Fruit fly (Drosophila melanogaster) whole organism, embryonic: Measurements from ENCODE around the gene bsk.

ENCODE experiments used
- CG12071 ChIP-seq: fragments of 200-800 bp; sonication (Bioruptor generic); optimal IDR thresholded peaks from 3 replicates; lab custom pipeline; 2018; ENCODE audit warnings: missing biosample characterization, mild to moderate bottlenecking, missing genetic modification characterization
- CG12659 ChIP-seq: fragments of 200-800 bp; sonication (Bioruptor generic); optimal IDR thresholded peaks from 3 replicates; lab custom pipeline; 2017; ENCODE audit warnings: mild to moderate bottlenecking, missing biosample characterization, missing genetic modification reagents, missing genetic modification characterization
- CG14667 ChIP-seq: fragments of 200-800 bp; sonication (Bioruptor generic); IDR thresholded peaks from 2 replicates; pipeline ENCODE4 v1.3.6; 2022; ENCODE audit warnings: missing biosample characterization, missing genetic modification characterization
- CG1603 ChIP-seq: fragments of 200-800 bp; sonication (Bioruptor generic); optimal IDR thresholded peaks from 2 replicates; lab custom pipeline; 2019; ENCODE audit warnings: missing biosample characterization, mild to moderate bottlenecking, missing genetic modification characterization, moderate library complexity
- CG16863 ChIP-seq: fragments of 200-800 bp; sonication (Bioruptor generic); optimal IDR thresholded peaks from 3 replicates; lab custom pipeline; 2016; ENCODE audit warnings: missing biosample characterization, missing genetic modification characterization
- CG17802 ChIP-seq: fragments of 200-800 bp; sonication (Bioruptor generic); optimal IDR thresholded peaks from 2 replicates; lab custom pipeline; 2018; ENCODE audit warnings: missing biosample characterization, mild to moderate bottlenecking, missing genetic modification characterization, moderate library complexity
- CG1832 ChIP-seq: fragments of 200-800 bp; sonication (Bioruptor generic); optimal IDR thresholded peaks from 2 replicates; lab custom pipeline; 2017; ENCODE audit warnings: missing biosample characterization, mild to moderate bottlenecking, missing genetic modification characterization, inconsistent platforms
- CG18476 ChIP-seq: fragments of 200-800 bp; sonication (Bioruptor generic); optimal IDR thresholded peaks from 2 replicates; lab custom pipeline; 2016; ENCODE audit warnings: missing biosample characterization, mild to moderate bottlenecking, missing genetic modification characterization
- CG18619 ChIP-seq: fragments of 200-800 bp; sonication (Bioruptor generic); optimal IDR thresholded peaks from 3 replicates; lab custom pipeline; 2017; ENCODE audit warnings: missing biosample characterization, mild to moderate bottlenecking, missing genetic modification characterization
- CG2678 ChIP-seq: fragments of 200-800 bp; sonication (Bioruptor generic); optimal IDR thresholded peaks from 3 replicates; lab custom pipeline; 2019; ENCODE audit warnings: missing biosample characterization, mild to moderate bottlenecking, missing genetic modification characterization, moderate library complexity
- CG3407 ChIP-seq: fragments of 200-800 bp; sonication (Bioruptor generic); optimal IDR thresholded peaks from 2 replicates; lab custom pipeline; 2018; ENCODE audit warnings: missing biosample characterization, mild to moderate bottlenecking, missing genetic modification characterization
- CG4617 ChIP-seq: fragments of 200-800 bp; sonication (Bioruptor generic); optimal IDR thresholded peaks from 3 replicates; lab custom pipeline; 2016; ENCODE audit warnings: missing biosample characterization, missing genetic modification characterization, borderline replicate concordance
- CG6254 ChIP-seq: fragments of 200-800 bp; sonication (Bioruptor generic); optimal IDR thresholded peaks from 3 replicates; lab custom pipeline; 2017; ENCODE audit warnings: mild to moderate bottlenecking, missing biosample characterization, missing genetic modification reagents, missing genetic modification characterization
- CG7745 ChIP-seq: fragments of 200-800 bp; sonication (Bioruptor generic); optimal IDR thresholded peaks from 2 replicates; lab custom pipeline; 2018; ENCODE audit warnings: missing biosample characterization, mild to moderate bottlenecking, missing genetic modification characterization, moderate library complexity
- CG7786 ChIP-seq: fragments of 200-800 bp; sonication (Bioruptor generic); optimal IDR thresholded peaks from 2 replicates; lab custom pipeline; 2016; ENCODE audit warnings: missing biosample characterization, missing genetic modification characterization
- CG8765 ChIP-seq: fragments of 200-800 bp; sonication (Bioruptor generic); IDR thresholded peaks from 2 replicates; pipeline ENCODE4 v1.3.6; 2022; ENCODE audit warnings: missing biosample characterization, missing genetic modification characterization
- CG8924 ChIP-seq: fragments of 200-800 bp; optimal IDR thresholded peaks from 3 replicates; lab custom pipeline; 2019; ENCODE audit warnings: missing biosample characterization, mild to moderate bottlenecking, missing genetic modification characterization, moderate library complexity
- D19B ChIP-seq: fragments of 200-800 bp; sonication (Bioruptor generic); optimal IDR thresholded peaks from 2 replicates; lab custom pipeline; 2017; ENCODE audit warnings: missing biosample characterization, mild to moderate bottlenecking, missing genetic modification characterization
- Dll ChIP-seq: fragments of 200-800 bp; sonication (Bioruptor generic); IDR thresholded peaks from 4 replicates; pipeline ENCODE4 v1.3.6; 2022; ENCODE audit warnings: missing biosample characterization, missing genetic modification characterization; ENCODE audit not compliant: partially characterized antibody
- Drgx ChIP-seq: fragments of 200-800 bp; sonication (Bioruptor generic); IDR thresholded peaks from 2 replicates; pipeline ENCODE4 v1.3.6; 2022; ENCODE audit warnings: missing biosample characterization, missing genetic modification characterization
- Hmx ChIP-seq: fragments of 200-800 bp; sonication (Bioruptor generic); optimal IDR thresholded peaks from 2 replicates; lab custom pipeline; 2016; ENCODE audit warnings: missing biosample characterization, missing genetic modification characterization
- Jarid2 ChIP-seq: fragments of 200-800 bp; sonication (Bioruptor generic); optimal IDR thresholded peaks from 3 replicates; lab custom pipeline; 2017; ENCODE audit warnings: mild to moderate bottlenecking, missing biosample characterization, missing genetic modification reagents, missing genetic modification characterization
- Kr ChIP-seq: fragments of 200-800 bp; sonication (Bioruptor generic); optimal IDR thresholded peaks from 2 replicates; lab custom pipeline; 2017; ENCODE audit warnings: missing biosample characterization, mild to moderate bottlenecking, missing genetic modification characterization
- Nf-YA ChIP-seq: fragments of 200-800 bp; sonication (Bioruptor generic); IDR thresholded peaks from 2 replicates; pipeline ENCODE4 v1.3.6; 2022; ENCODE audit warnings: missing biosample characterization, missing genetic modification characterization
- Opbp ChIP-seq: fragments of 200-800 bp; sonication (Bioruptor generic); IDR thresholded peaks from 3 replicates; pipeline ENCODE4 v1.3.6; 2022; ENCODE audit warnings: missing biosample characterization, missing genetic modification characterization; ENCODE audit not compliant: partially characterized antibody
- Pdp1 ChIP-seq, 2 experiments: fragments of 200-800 bp; sonication (Bioruptor generic); optimal IDR thresholded peaks; 3 replicates each; lab custom pipeline; 2016; ENCODE audit warnings: missing biosample characterization in 2 of 2, missing genetic modification characterization in 2 of 2, mild to moderate bottlenecking in 1 of 2, moderate library complexity in 1 of 2
- TFAM ChIP-seq: fragments of 200-800 bp; sonication (Bioruptor generic); optimal IDR thresholded peaks from 2 replicates; lab custom pipeline; 2017; ENCODE audit warnings: missing biosample characterization, missing genetic modification characterization, inconsistent platforms
- bcd ChIP-seq: fragments of 200-800 bp; sonication (Bioruptor generic); optimal IDR thresholded peaks from 2 replicates; lab custom pipeline; 2017; ENCODE audit warnings: missing biosample characterization, mild to moderate bottlenecking, missing genetic modification characterization
- chn ChIP-seq: fragments of 200-800 bp; sonication (Bioruptor generic); optimal IDR thresholded peaks from 2 replicates; lab custom pipeline; 2016; ENCODE audit warnings: missing biosample characterization, missing genetic modification characterization
- corto ChIP-seq: fragments of 200-800 bp; sonication (Bioruptor generic); optimal IDR thresholded peaks from 2 replicates; lab custom pipeline; 2016; ENCODE audit warnings: missing biosample characterization, mild to moderate bottlenecking, missing genetic modification characterization, moderate library complexity
- croc ChIP-seq: fragments of 200-800 bp; sonication (Bioruptor generic); conservative IDR thresholded peaks from 3 replicates; pipeline ENCODE4 v1.3.6; 2022; ENCODE audit warnings: missing biosample characterization, missing genetic modification characterization
- crp ChIP-seq, 2 experiments: fragments of 200-800 bp; sonication (Bioruptor generic); optimal IDR thresholded peaks; 2 replicates in 1 of 2; 3 replicates in 1 of 2; lab custom pipeline; 2017; ENCODE audit warnings: missing biosample characterization in 2 of 2, missing genetic modification characterization in 2 of 2, mild to moderate bottlenecking in 1 of 2, moderate library complexity in 1 of 2
- gfzf ChIP-seq: fragments of 200-800 bp; sonication (Bioruptor generic); optimal IDR thresholded peaks from 2 replicates; lab custom pipeline; 2016; ENCODE audit warnings: missing biosample characterization, mild to moderate bottlenecking, missing genetic modification characterization, moderate library complexity
- hth ChIP-seq: fragments of >200 bp; optimal IDR thresholded peaks from 2 replicates; lab custom pipeline; 2017; ENCODE audit warnings: inconsistent platforms
- lbe ChIP-seq: fragments of 200-800 bp; sonication (Bioruptor generic); optimal IDR thresholded peaks from 2 replicates; lab custom pipeline; 2016; ENCODE audit warnings: missing biosample characterization, mild to moderate bottlenecking, missing genetic modification characterization
- mirr ChIP-seq: fragments of 200-800 bp; sonication (Bioruptor generic); optimal IDR thresholded peaks from 3 replicates; lab custom pipeline; 2018; ENCODE audit warnings: missing biosample characterization, mild to moderate bottlenecking, missing genetic modification characterization
- nmo ChIP-seq: fragments of 200-800 bp; sonication (Bioruptor generic); optimal IDR thresholded peaks from 2 replicates; lab custom pipeline; 2018; ENCODE audit warnings: missing biosample characterization, mild to moderate bottlenecking, missing genetic modification characterization, moderate library complexity
- nom ChIP-seq: fragments of 200-800 bp; sonication (Bioruptor generic); optimal IDR thresholded peaks from 2 replicates; lab custom pipeline; 2017; ENCODE audit warnings: missing biosample characterization, missing genetic modification characterization, mild to moderate bottlenecking, moderate library complexity, missing genetic modification reagents
- phol ChIP-seq: fragments of 200-800 bp; sonication (Bioruptor generic); optimal IDR thresholded peaks from 3 replicates; lab custom pipeline; 2018; ENCODE audit warnings: missing biosample characterization, mild to moderate bottlenecking, missing genetic modification characterization, moderate library complexity
- pzg ChIP-seq: fragments of 200-800 bp; sonication (Bioruptor generic); optimal IDR thresholded peaks from 3 replicates; lab custom pipeline; 2018; ENCODE audit warnings: missing biosample characterization, mild to moderate bottlenecking, missing genetic modification characterization, moderate library complexity
- ranshi ChIP-seq: fragments of 200-800 bp; sonication (Bioruptor generic); IDR thresholded peaks from 2 replicates; pipeline ENCODE4 v1.3.6; 2022; ENCODE audit warnings: missing biosample characterization, missing genetic modification characterization
- row ChIP-seq: fragments of 200-800 bp; sonication (Bioruptor generic); IDR thresholded peaks from 3 replicates; pipeline ENCODE4 v1.3.6; 2022; ENCODE audit warnings: missing biosample characterization, missing genetic modification characterization
- stc ChIP-seq: fragments of 200-800 bp; sonication (Bioruptor generic); IDR thresholded peaks from 2 replicates; pipeline ENCODE4 v1.3.6; 2022; ENCODE audit warnings: missing biosample characterization, missing genetic modification characterization
- stwl ChIP-seq: fragments of 200-800 bp; sonication (Bioruptor generic); optimal IDR thresholded peaks from 3 replicates; lab custom pipeline; 2018; ENCODE audit warnings: missing biosample characterization, mild to moderate bottlenecking, missing genetic modification characterization, moderate library complexity
- unpg ChIP-seq: fragments of 200-800 bp; sonication (Bioruptor generic); optimal IDR thresholded peaks from 3 replicates; lab custom pipeline; 2018; ENCODE audit warnings: missing biosample characterization, mild to moderate bottlenecking, missing genetic modification characterization, moderate library complexity
- usp ChIP-seq: fragments of >200 bp; optimal IDR thresholded peaks from 2 replicates; lab custom pipeline; 2017; ENCODE audit warnings: missing biosample characterization, missing genetic modification characterization
- wek ChIP-seq: fragments of 200-800 bp; sonication (Bioruptor generic); optimal IDR thresholded peaks from 3 replicates; lab custom pipeline; 2018; ENCODE audit warnings: missing biosample characterization, mild to moderate bottlenecking, missing genetic modification characterization, moderate library complexity
- zf30C ChIP-seq: fragments of 200-800 bp; sonication (Bioruptor generic); optimal IDR thresholded peaks from 3 replicates; lab custom pipeline; 2018; ENCODE audit warnings: missing biosample characterization, mild to moderate bottlenecking, missing genetic modification characterization

bsk gene

DNA sequence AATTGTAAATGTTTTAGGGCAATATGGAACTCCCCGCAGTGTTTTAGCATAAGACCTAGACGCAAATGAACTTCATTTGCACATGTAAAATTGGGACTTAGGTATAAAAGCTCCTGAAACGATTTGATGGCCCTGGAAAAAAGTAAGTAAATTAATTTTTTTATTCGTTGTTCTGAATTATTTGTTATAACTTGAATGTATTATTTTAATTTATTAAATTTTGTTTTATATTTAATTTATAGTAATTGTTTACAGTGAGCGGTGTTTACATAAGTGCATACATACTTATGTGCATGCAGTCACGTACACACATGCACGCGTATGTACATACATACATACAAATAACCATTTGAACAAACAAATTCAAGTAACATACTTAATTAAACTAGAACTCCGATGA is 26.1 kb upstream of the bsk start (continued):
- TF ChIP-seq CG7745 (tag; lab: Kevin White, UChicago) (no peak), CG6254 (peak; percentile 69), Opbp (GFP tag; lab: Robert Waterston, UW) (no peak), chn (GFP tag; lab: Kevin White, UChicago) (no peak), CG8924 (tag; lab: Kevin White, UChicago) (no peak), bcd (GFP tag; lab: Kevin White, UChicago) (no peak), stc (GFP tag; lab: Robert Waterston, UW) (peak; percentile 64), Nf-YA (GFP tag; lab: Robert Waterston, UW) (no peak), CG7786 (GFP tag; lab: Kevin White, UChicago) (no peak), CG17802 (tag; lab: Kevin White, UChicago) (peak; percentile 29), nom (GFP tag; lab: Kevin White, UChicago) (peak; percentile 38), CG1832 (GFP tag; lab: Kevin White, UChicago) (no peak), CG14667 (GFP tag; lab: Robert Waterston, UW) (no peak), CG18619 (no peak), CG8765 (no peak), crp (GFP tag; optimal IDR thresholded peaks at IDR 0.05; lab: Kevin White, UChicago) (no peak), croc (no peak; the same call in 2 of the 3 replicates), unpg (GFP tag; lab: Kevin White, UChicago) (no peak), hth (no peak), Drgx (GFP tag; lab: Robert Waterston, UW) (peak; percentile 74), nmo (GFP tag; lab: Kevin White, UChicago) (peak; percentile 41), phol (tag; lab: Kevin White, UChicago) (peak; percentile 37), Hmx (GFP tag; lab: Kevin White, UChicago) (no peak)
- TF ChIP-seq, all 482 proteins: peak for 54

DNA sequence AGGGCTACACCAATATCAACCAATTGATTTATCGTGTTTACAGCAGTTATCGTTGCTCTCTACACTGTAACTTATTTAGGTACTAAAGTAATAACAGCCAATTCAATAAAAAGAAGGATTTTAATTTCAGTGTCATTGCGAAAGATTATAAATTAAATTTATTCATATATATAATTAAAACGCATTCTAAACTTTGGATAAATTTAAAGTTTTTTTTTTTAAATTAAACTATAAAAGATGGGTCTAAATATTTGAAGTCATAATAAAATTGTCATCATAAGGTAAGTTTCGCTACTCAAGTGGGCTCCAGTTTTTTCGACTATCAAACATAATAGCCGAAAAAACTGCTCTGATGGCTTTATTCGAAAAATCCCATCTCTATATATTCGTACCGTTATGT is 21.9 kb upstream of the bsk start, which contains the start of gene trk:
TSS of gene trk (minus strand) at position 101 of the 400 bp plus-strand sequence.
- TF ChIP-seq TFAM, result no peak
- no peak for TF ChIP-seq CG3407 (GFP tag; lab: Kevin White, UChicago)
- TF ChIP-seq lbe (GFP tag; lab: Kevin White, UChicago), result no peak
- TF ChIP-seq D19B (GFP tag; lab: Kevin White, UChicago), result no peak
- no peak for TF ChIP-seq CG2678 (tag; lab: Kevin White, UChicago)
- TF ChIP-seq CG16863 (GFP tag; lab: Kevin White, UChicago), result no peak

DNA sequence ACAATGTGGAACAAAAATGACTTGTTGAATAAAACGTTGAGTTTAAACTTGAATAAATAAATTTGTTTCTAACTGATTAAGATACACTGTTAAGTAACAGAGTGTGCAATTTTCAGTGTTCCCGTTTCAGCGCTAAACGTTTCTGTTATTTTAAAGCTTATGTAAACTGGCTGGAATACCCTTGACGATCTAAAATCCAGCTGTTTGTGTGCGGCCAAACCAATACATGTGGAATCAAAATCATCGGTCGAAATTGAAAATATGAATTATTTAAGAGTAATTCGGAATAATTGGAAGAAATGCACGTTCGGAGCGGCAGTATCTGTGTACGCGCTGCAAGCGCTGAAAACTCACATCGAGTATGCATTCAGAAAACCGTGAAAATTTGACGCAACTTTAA is 19.6 kb upstream of the bsk start, which contains the start of gene Mulk:
TSS of gene Mulk (plus strand) at position 198 of the 400 bp plus-strand sequence.
- no peak for TF ChIP-seq CG17802 (tag; lab: Kevin White, UChicago)
- TF ChIP-seq CG16863 (GFP tag; lab: Kevin White, UChicago), result no peak
- TF ChIP-seq gfzf (GFP tag; lab: Kevin White, UChicago), result peak; percentile 9
- no peak for TF ChIP-seq zf30C
- TF ChIP-seq Jarid2, result no peak
- no peak for TF ChIP-seq CG12071 (GFP tag; lab: Kevin White, UChicago)
- 0 out of 4 replicates have a peak, but pooled peaks have one; percentile 29 for TF ChIP-seq Dll (GFP tag; lab: Robert Waterston, UW)
- no peak for TF ChIP-seq corto (GFP tag; lab: Kevin White, UChicago)
- TF ChIP-seq CG4617 (GFP tag; lab: Kevin White, UChicago), result peak; percentile 5
- TF ChIP-seq row (GFP tag; lab: Robert Waterston, UW), result peak; percentile 14; the same call in 1 of the 3 replicates
- TF ChIP-seq pzg, result peak; percentile 31
- peak; percentile 98 for TF ChIP-seq wek (GFP tag; lab: Kevin White, UChicago)
- no peak for TF ChIP-seq CG12659
- TF ChIP-seq CG1603 (tag; lab: Kevin White, UChicago), result peak; percentile 95
- no peak for TF ChIP-seq mirr
- TF ChIP-seq Pdp1 (GFP tag; optimal IDR thresholded peaks at IDR 0.05; lab: Kevin White, UChicago), result peak in 1 of 2 experiments; percentile 81
- TF ChIP-seq stwl (tag; lab: Kevin White, UChicago), result peak; percentile 36
- TF ChIP-seq usp (GFP tag; lab: Kevin White, UChicago), result no peak
- TF ChIP-seq ranshi (GFP tag; lab: Robert Waterston, UW), result no peak
- no peak for TF ChIP-seq CG18476 (GFP tag; lab: Kevin White, UChicago)
- no peak for TF ChIP-seq Kr (GFP tag; lab: Kevin White, UChicago)
